Worm (Caenorhabditis elegans) whole organism, L4/young adult: ENCODE results near the gene F47B10.9.

Source experiments
- W03F9.2 ChIP-seq: fragments of 150-350 bp; optimal IDR thresholded peaks from 2 replicates; lab custom pipeline; 2014; ENCODE audit warnings: missing biosample characterization, missing genetic modification characterization
- him-1 ChIP-seq: sonication (generic microtip); optimal IDR thresholded peaks from 2 replicates; lab custom pipeline; 2016; ENCODE audit warnings: missing genotype, missing genetic modification reagents, missing genetic modification characterization, missing compliant biosample characterization

- TF ChIP-seq W03F9.2 (tag; lab: Kevin White, UChicago) (no peak), him-1 (tag; lab: Kevin White, UChicago) (no peak)
These were observed 36.6 kb downstream of the F47B10.9 start, which contains the start of gene pgp-6 for ce11 chrX:10877138-10877743.
